Fruit fly (Drosophila melanogaster): ENCODE data around the gene Hsp23.

- TF ChIP-seq CG8478 (optimal IDR thresholded peaks at IDR 0.05) (no peak), pan (optimal IDR thresholded peaks at IDR 0.05) (no peak)
These were observed 8.2 kb upstream of the Hsp23 start for dm6 chr3L:9373374-9374004.
